Fruit fly (Drosophila melanogaster): Measurements from ENCODE around the gene CG2147.
A peak's percentile ranks its signal among the peaks of the same experiment; 100 is the strongest.

DNA sequence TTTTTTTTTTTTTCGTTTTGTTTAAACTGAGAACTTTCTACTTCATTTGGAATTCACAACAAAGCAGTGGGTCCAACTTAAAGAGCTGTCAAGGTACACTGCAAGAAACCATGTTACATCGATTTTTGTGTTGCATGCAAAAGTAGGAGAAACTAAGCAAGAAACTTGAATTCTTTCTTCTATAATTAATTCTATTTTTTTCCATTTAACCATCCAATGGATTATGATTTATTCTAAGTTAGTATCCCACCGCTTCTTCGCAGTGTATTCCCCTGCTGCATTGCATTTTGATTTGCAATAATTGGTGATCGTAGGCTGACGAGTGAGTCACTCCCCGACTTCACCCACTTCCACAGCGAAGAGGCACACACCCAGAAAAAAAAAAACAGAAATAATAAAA lies 19.4 kb downstream of the CG2147 start:
- TF ChIP-seq pad (GFP tag; optimal IDR thresholded peaks at IDR 0.05) (no peak), CG1620 (GFP tag; optimal IDR thresholded peaks at IDR 0.05) (peak; percentile 27), CG33017 (tag; optimal IDR thresholded peaks at IDR 0.05) (no peak), CG7101 (tag; optimal IDR thresholded peaks at IDR 0.05) (no peak), CG14711 (tag; optimal IDR thresholded peaks at IDR 0.05) (no peak), toe (GFP tag; optimal IDR thresholded peaks at IDR 0.05) (no peak), cic (GFP tag; optimal IDR thresholded peaks at IDR 0.05) (no peak), Mnt (GFP tag; optimal IDR thresholded peaks at IDR 0.05) (no peak), cnc (optimal IDR thresholded peaks at IDR 0.05) (no peak), CG7045 (GFP tag; optimal IDR thresholded peaks at IDR 0.05) (no peak), CG11617 (GFP tag; optimal IDR thresholded peaks at IDR 0.05) (no peak), CG12768 (GFP tag; optimal IDR thresholded peaks at IDR 0.05) (no peak)
